Fruit fly (Drosophila melanogaster) whole organism, embryonic: ENCODE data around the gene CG4709.

ENCODE experiments used
- Ada2b ChIP-seq: fragments of 200-800 bp; sonication (Bioruptor generic); IDR thresholded peaks from 2 replicates; pipeline ENCODE4 v1.3.6; 2022; ENCODE audit warnings: missing biosample characterization, missing genetic modification characterization
- Bteb2 ChIP-seq: fragments of 200-800 bp; sonication (Bioruptor generic); optimal IDR thresholded peaks from 2 replicates; lab custom pipeline; 2016; ENCODE audit warnings: missing biosample characterization, missing genetic modification characterization
- CG10431 ChIP-seq: fragments of 200-800 bp; sonication (Bioruptor generic); optimal IDR thresholded peaks from 3 replicates; lab custom pipeline; 2018; ENCODE audit warnings: missing biosample characterization, mild to moderate bottlenecking, missing genetic modification characterization
- CG11398 ChIP-seq: fragments of 200-800 bp; sonication (Bioruptor generic); optimal IDR thresholded peaks from 2 replicates; lab custom pipeline; 2016; ENCODE audit warnings: missing biosample characterization, missing genetic modification characterization
- CG1233 ChIP-seq: fragments of 200-800 bp; sonication (Bioruptor generic); optimal IDR thresholded peaks from 4 replicates; lab custom pipeline; 2018; ENCODE audit warnings: missing biosample characterization, mild to moderate bottlenecking, missing genetic modification characterization
- CG13624 ChIP-seq: fragments of 200-800 bp; sonication (Bioruptor generic); optimal IDR thresholded peaks from 2 replicates; lab custom pipeline; 2016; ENCODE audit warnings: missing biosample characterization, missing genetic modification characterization
- CG14710 ChIP-seq: fragments of 200-800 bp; sonication (Bioruptor generic); optimal IDR thresholded peaks from 3 replicates; lab custom pipeline; 2019; ENCODE audit warnings: missing biosample characterization, mild to moderate bottlenecking, missing genetic modification characterization, moderate library complexity
- CG15601 ChIP-seq: fragments of 200-800 bp; sonication (Bioruptor generic); optimal IDR thresholded peaks from 3 replicates; lab custom pipeline; 2019; ENCODE audit warnings: missing biosample characterization, mild to moderate bottlenecking, missing genetic modification characterization, moderate library complexity
- CG18599 ChIP-seq: fragments of 200-800 bp; sonication (Bioruptor generic); optimal IDR thresholded peaks from 3 replicates; lab custom pipeline; 2017; ENCODE audit warnings: missing biosample characterization, missing genetic modification characterization, mild to moderate bottlenecking, moderate library complexity, missing genetic modification reagents
- CG30431 ChIP-seq: fragments of 200-800 bp; sonication (Bioruptor generic); optimal IDR thresholded peaks from 2 replicates; lab custom pipeline; 2017; ENCODE audit warnings: missing biosample characterization, missing genetic modification characterization
- CG31365 ChIP-seq: fragments of 200-800 bp; sonication (Bioruptor generic); optimal IDR thresholded peaks from 2 replicates; lab custom pipeline; 2018; ENCODE audit warnings: missing biosample characterization, mild to moderate bottlenecking, missing genetic modification characterization
- CG31441 ChIP-seq: fragments of 200-800 bp; sonication (Bioruptor generic); IDR thresholded peaks from 2 replicates; pipeline ENCODE4 v1.3.6; 2022; ENCODE audit warnings: missing biosample characterization, missing genetic modification characterization
- CG34224 ChIP-seq: fragments of 200-800 bp; sonication (Bioruptor generic); IDR thresholded peaks from 3 replicates; pipeline ENCODE4 v1.3.6; 2022; ENCODE audit warnings: missing biosample characterization, missing genetic modification characterization; ENCODE audit not compliant: partially characterized antibody
- CG6272 ChIP-seq: fragments of 200-800 bp; sonication (Bioruptor generic); IDR thresholded peaks from 2 replicates; pipeline ENCODE4 v1.3.6; 2022; ENCODE audit warnings: missing biosample characterization, missing genetic modification characterization
- CG6813 ChIP-seq: fragments of 200-800 bp; sonication (Bioruptor generic); optimal IDR thresholded peaks from 2 replicates; lab custom pipeline; 2017; ENCODE audit warnings: missing biosample characterization, missing genetic modification characterization, mild to moderate bottlenecking, moderate library complexity, missing genetic modification reagents
- CG7357 ChIP-seq: fragments of 200-800 bp; sonication (Bioruptor generic); IDR thresholded peaks from 3 replicates; pipeline ENCODE4 v1.3.6; 2022; ENCODE audit warnings: missing biosample characterization, missing genetic modification characterization
- CG7786 ChIP-seq: fragments of 200-800 bp; sonication (Bioruptor generic); optimal IDR thresholded peaks from 2 replicates; lab custom pipeline; 2016; ENCODE audit warnings: missing biosample characterization, missing genetic modification characterization
- CG7839 ChIP-seq: fragments of 200-800 bp; sonication (Bioruptor generic); optimal IDR thresholded peaks from 3 replicates; lab custom pipeline; 2018; ENCODE audit warnings: missing biosample characterization, mild to moderate bottlenecking, missing genetic modification characterization, moderate library complexity
- CG8924 ChIP-seq: fragments of 200-800 bp; optimal IDR thresholded peaks from 3 replicates; lab custom pipeline; 2019; ENCODE audit warnings: missing biosample characterization, mild to moderate bottlenecking, missing genetic modification characterization, moderate library complexity
- Dip3 ChIP-seq: fragments of 200-800 bp; sonication (Bioruptor generic); optimal IDR thresholded peaks from 3 replicates; lab custom pipeline; 2016; ENCODE audit warnings: missing biosample characterization, missing genetic modification characterization
- ERR ChIP-seq: fragments of 200-800 bp; sonication (Bioruptor generic); optimal IDR thresholded peaks from 2 replicates; lab custom pipeline; 2016; ENCODE audit warnings: missing biosample characterization, missing genetic modification characterization
- Ets97D ChIP-seq: fragments of 200-800 bp; sonication (Bioruptor generic); optimal IDR thresholded peaks from 3 replicates; lab custom pipeline; 2016; ENCODE audit warnings: missing biosample characterization, missing genetic modification characterization
- Fer2 ChIP-seq: fragments of 200-800 bp; sonication (Bioruptor generic); optimal IDR thresholded peaks from 2 replicates; lab custom pipeline; 2018; ENCODE audit warnings: missing biosample characterization, mild to moderate bottlenecking, missing genetic modification characterization, moderate library complexity
- GATAe ChIP-seq: fragments of 200-800 bp; sonication (Bioruptor generic); conservative IDR thresholded peaks from 2 replicates; pipeline ENCODE4 v1.3.6; 2022; ENCODE audit warnings: missing biosample characterization, missing genetic modification characterization
- H15 ChIP-seq: fragments of 200-800 bp; sonication (Bioruptor generic); IDR thresholded peaks from 3 replicates; pipeline ENCODE4 v1.3.6; 2022; ENCODE audit warnings: missing biosample characterization, missing genetic modification characterization
- HLH54F ChIP-seq: fragments of 200-800 bp; sonication (Bioruptor generic); optimal IDR thresholded peaks from 3 replicates; lab custom pipeline; 2016; ENCODE audit warnings: missing biosample characterization, missing genetic modification characterization
- MESR4 ChIP-seq: fragments of 200-800 bp; sonication (Bioruptor generic); optimal IDR thresholded peaks from 2 replicates; lab custom pipeline; 2018; ENCODE audit warnings: missing biosample characterization, mild to moderate bottlenecking, missing genetic modification characterization, moderate library complexity
- Oli ChIP-seq: fragments of 200-800 bp; sonication (Bioruptor generic); optimal IDR thresholded peaks from 2 replicates; lab custom pipeline; 2018; ENCODE audit warnings: missing biosample characterization, mild to moderate bottlenecking, missing genetic modification characterization, moderate library complexity
- PHDP ChIP-seq: fragments of 200-800 bp; sonication (Bioruptor generic); optimal IDR thresholded peaks from 3 replicates; lab custom pipeline; 2018; ENCODE audit warnings: missing biosample characterization, mild to moderate bottlenecking, missing genetic modification characterization, moderate library complexity
- Ssrp ChIP-seq: fragments of 200-800 bp; sonication (Bioruptor generic); optimal IDR thresholded peaks from 2 replicates; lab custom pipeline; 2018; ENCODE audit warnings: missing biosample characterization, mild to moderate bottlenecking, missing genetic modification characterization, moderate library complexity
- TFAM ChIP-seq: fragments of 200-800 bp; sonication (Bioruptor generic); optimal IDR thresholded peaks from 2 replicates; lab custom pipeline; 2017; ENCODE audit warnings: missing biosample characterization, missing genetic modification characterization, inconsistent platforms
- Taf1 ChIP-seq: fragments of 200-800 bp; sonication (Bioruptor generic); IDR thresholded peaks from 2 replicates; pipeline ENCODE4 v1.3.6; 2022; ENCODE audit warnings: missing biosample characterization, missing genetic modification characterization
- ap ChIP-seq: fragments of 200-800 bp; sonication (Bioruptor generic); IDR thresholded peaks from 2 replicates; pipeline ENCODE4 v1.3.6; 2022; ENCODE audit warnings: missing biosample characterization, missing genetic modification characterization
- az2 ChIP-seq: fragments of 200-800 bp; sonication (Bioruptor generic); optimal IDR thresholded peaks from 3 replicates; lab custom pipeline; 2016; ENCODE audit warnings: missing biosample characterization, missing genetic modification characterization
- chif ChIP-seq, 2 experiments: fragments of 200-800 bp; sonication (Bioruptor generic); optimal IDR thresholded peaks; 3 replicates each; lab custom pipeline; 2016; ENCODE audit warnings: missing biosample characterization in 2 of 2, missing genetic modification characterization in 2 of 2
- dati ChIP-seq: fragments of 200-800 bp; sonication (Bioruptor generic); IDR thresholded peaks from 2 replicates; pipeline ENCODE4 v1.3.6; 2022; ENCODE audit warnings: missing biosample characterization, missing genetic modification characterization
- emc ChIP-seq: fragments of 200-800 bp; sonication (Bioruptor generic); optimal IDR thresholded peaks from 2 replicates; lab custom pipeline; 2016; ENCODE audit warnings: missing biosample characterization, missing genetic modification characterization
- ftz-f1 ChIP-seq: fragments of 200-800 bp; sonication (Bioruptor generic); optimal IDR thresholded peaks from 2 replicates; lab custom pipeline; 2016; ENCODE audit warnings: missing biosample characterization, missing genetic modification characterization
- jing ChIP-seq: fragments of 200-800 bp; sonication (Bioruptor generic); optimal IDR thresholded peaks from 2 replicates; lab custom pipeline; 2018; ENCODE audit warnings: missing biosample characterization, mild to moderate bottlenecking, missing genetic modification characterization
- kah ChIP-seq: fragments of 200-800 bp; sonication (Bioruptor generic); optimal IDR thresholded peaks from 2 replicates; lab custom pipeline; 2018; ENCODE audit warnings: missing biosample characterization, mild to moderate bottlenecking, missing genetic modification characterization
- repo ChIP-seq: fragments of 200-800 bp; sonication (Bioruptor generic); optimal IDR thresholded peaks from 2 replicates; lab custom pipeline; 2016; ENCODE audit warnings: missing biosample characterization, missing genetic modification characterization
- ro ChIP-seq: fragments of 200-800 bp; sonication (Bioruptor generic); IDR thresholded peaks from 2 replicates; pipeline ENCODE4 v1.3.6; 2022; ENCODE audit warnings: missing biosample characterization, missing genetic modification characterization
- sc ChIP-seq, 3 experiments: fragments of >200 bp in 2 of 3; fragments of 200-800 bp in 1 of 3; sonication (Bioruptor generic) in 1 of 3; optimal IDR thresholded peaks; 2 replicates in 2 of 3; 3 replicates in 1 of 3; lab custom pipeline; 2017; ENCODE audit warnings: mild to moderate bottlenecking in 1 of 3, missing biosample characterization in 1 of 3, missing genetic modification characterization in 1 of 3, missing genetic modification reagents in 1 of 3
- sd ChIP-seq: fragments of 200-800 bp; sonication (Bioruptor generic); optimal IDR thresholded peaks from 3 replicates; lab custom pipeline; 2018; ENCODE audit warnings: missing biosample characterization, mild to moderate bottlenecking, missing genetic modification characterization, moderate library complexity
- sens ChIP-seq: fragments of 200-800 bp; sonication (Bioruptor generic); peaks from one replicate; lab custom pipeline; 2016; ENCODE audit warnings: missing biosample characterization, missing genetic modification characterization
- stc ChIP-seq: fragments of 200-800 bp; sonication (Bioruptor generic); IDR thresholded peaks from 2 replicates; pipeline ENCODE4 v1.3.6; 2022; ENCODE audit warnings: missing biosample characterization, missing genetic modification characterization
- tio ChIP-seq: fragments of 200-800 bp; sonication (Bioruptor generic); optimal IDR thresholded peaks from 2 replicates; lab custom pipeline; 2017; ENCODE audit warnings: missing biosample characterization, missing genetic modification characterization, inconsistent platforms
- tna ChIP-seq: fragments of 200-800 bp; sonication (Bioruptor generic); IDR thresholded peaks from 2 replicates; pipeline ENCODE4 v1.3.6; 2022; ENCODE audit warnings: missing biosample characterization, missing genetic modification characterization; ENCODE audit not compliant: partially characterized antibody
- twi ChIP-seq: fragments of 200-800 bp; optimal IDR thresholded peaks from 2 replicates; lab custom pipeline; 2019; ENCODE audit warnings: missing biosample characterization, mild to moderate bottlenecking, missing genetic modification characterization, moderate library complexity
- vfl ChIP-seq: fragments of 200-800 bp; sonication (Bioruptor generic); optimal IDR thresholded peaks from 2 replicates; lab custom pipeline; 2016; ENCODE audit warnings: missing biosample characterization, missing genetic modification characterization
- z ChIP-seq: fragments of 200-800 bp; sonication (Bioruptor generic); IDR thresholded peaks from 3 replicates; pipeline ENCODE4 v1.3.6; 2022; ENCODE audit warnings: missing biosample characterization, missing genetic modification characterization
- zen ChIP-seq: fragments of 200-800 bp; sonication (Bioruptor generic); optimal IDR thresholded peaks from 3 replicates; lab custom pipeline; 2018; ENCODE audit warnings: missing biosample characterization, mild to moderate bottlenecking, missing genetic modification characterization, moderate library complexity

CG4709 gene

DNA sequence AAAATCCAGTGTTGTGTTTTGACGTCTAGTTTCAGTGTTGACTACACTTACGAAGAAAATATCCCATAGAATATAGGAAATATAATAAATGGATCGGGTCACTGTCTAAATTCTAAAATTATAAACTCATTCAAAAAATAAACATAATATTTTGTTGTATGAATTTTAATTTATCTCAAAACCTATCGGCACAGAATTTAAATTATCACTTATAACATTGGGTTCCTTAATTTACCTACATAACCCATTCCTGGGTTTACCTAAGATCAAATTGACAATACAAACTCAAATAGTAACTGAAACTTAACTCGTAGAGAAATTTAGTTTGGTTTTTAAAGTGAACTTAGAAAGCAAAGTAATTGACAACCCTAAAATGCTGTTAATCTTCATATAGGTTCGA is 42.4 kb downstream of the CG4709 start (continued):
- no peak for TF ChIP-seq MESR4 (GFP tag; lab: Kevin White, UChicago)
- no peak for TF ChIP-seq ERR
- TF ChIP-seq CG8924 = peak; percentile 60
- TF ChIP-seq CG14710 (tag; lab: Kevin White, UChicago) = peak; percentile 70
- no peak for TF ChIP-seq GATAe (GFP tag; lab: Robert Waterston, UW)
- TF ChIP-seq sd = no peak
- TF ChIP-seq kah (GFP tag; lab: Kevin White, UChicago) = no peak
- peak; percentile 29 for TF ChIP-seq CG15601 (tag; lab: Kevin White, UChicago)
- TF ChIP-seq CG6272 (GFP tag; lab: Robert Waterston, UW) = no peak
- TF ChIP-seq CG1233 = no peak
- TF ChIP-seq jing (GFP tag; lab: Kevin White, UChicago) = no peak
- no peak for TF ChIP-seq stc (GFP tag; lab: Robert Waterston, UW)
- no peak for TF ChIP-seq CG7357 (GFP tag; lab: Robert Waterston, UW)
- no peak for TF ChIP-seq ro
- TF ChIP-seq CG34224 (GFP tag; lab: Robert Waterston, UW) = no peak
- TF ChIP-seq zen (tag; lab: Kevin White, UChicago) = peak; percentile 28
- TF ChIP-seq HLH54F (GFP tag; lab: Kevin White, UChicago) = peak; percentile 18
- TF ChIP-seq az2 (GFP tag; lab: Kevin White, UChicago) = peak; percentile 53
- no peak for TF ChIP-seq Taf1 (GFP tag; lab: Robert Waterston, UW)
- peak; percentile 30; the same call in 1 of the 2 replicates for TF ChIP-seq ap (GFP tag; lab: Robert Waterston, UW)
- no peak for TF ChIP-seq sc (optimal IDR thresholded peaks at IDR 0.05; lab: Kevin White, UChicago)
- no peak for TF ChIP-seq sc (GFP tag; optimal IDR thresholded peaks at IDR 0.05; lab: Kevin White, UChicago)
- peak; percentile 24 for TF ChIP-seq Oli (tag; lab: Kevin White, UChicago)
- no peak for TF ChIP-seq twi (tag; lab: Kevin White, UChicago)
- 0 out of 2 replicates have a peak, but pooled peaks have one; percentile 36 for TF ChIP-seq CG31441 (GFP tag; lab: Robert Waterston, UW)
- no peak for TF ChIP-seq Ada2b
- no peak for TF ChIP-seq CG13624 (GFP tag; lab: Kevin White, UChicago)
- TF ChIP-seq CG7839 (tag; lab: Kevin White, UChicago) = no peak
- TF ChIP-seq Bteb2 = no peak
- TF ChIP-seq CG11398 (GFP tag; lab: Kevin White, UChicago) = no peak
- no peak for TF ChIP-seq ftz-f1 (GFP tag; lab: Kevin White, UChicago)
- no peak for TF ChIP-seq emc (GFP tag; lab: Kevin White, UChicago)
- TF ChIP-seq CG31365 (tag; lab: Kevin White, UChicago) = no peak
- no peak for TF ChIP-seq vfl
- TF ChIP-seq CG6813 (GFP tag; lab: Kevin White, UChicago) = no peak
- TF ChIP-seq z (GFP tag; lab: Robert Waterston, UW) = no peak
- TF ChIP-seq Ssrp (tag; lab: Kevin White, UChicago) = peak; percentile 46
- no peak for TF ChIP-seq Ets97D (GFP tag; lab: Kevin White, UChicago)
- no peak for TF ChIP-seq CG18599 (GFP tag; lab: Kevin White, UChicago)
- TF ChIP-seq PHDP (tag; lab: Kevin White, UChicago) = no peak
- no peak for TF ChIP-seq H15
- no peak for TF ChIP-seq Dip3
- TF ChIP-seq tna (GFP tag; lab: Robert Waterston, UW) = no peak
- peak; percentile 52 for TF ChIP-seq tio (GFP tag; lab: Kevin White, UChicago)
- peak; percentile 9 for TF ChIP-seq CG10431 (GFP tag; lab: Kevin White, UChicago)
- no peak for TF ChIP-seq repo (GFP tag; lab: Kevin White, UChicago)
- no peak for TF ChIP-seq CG30431 (GFP tag; lab: Kevin White, UChicago)
- no peak for TF ChIP-seq Fer2 (tag; lab: Kevin White, UChicago)
- TF ChIP-seq CG7786 (GFP tag; lab: Kevin White, UChicago) = peak; percentile 5
- TF ChIP-seq TFAM (GFP tag; lab: Kevin White, UChicago) = no peak
- TF ChIP-seq dati = no peak
- TF ChIP-seq sens (GFP tag; lab: Kevin White, UChicago) = peak; percentile 82
- no peak for TF ChIP-seq chif (GFP tag; optimal IDR thresholded peaks at IDR 0.05; lab: Kevin White, UChicago)
